Worm (Caenorhabditis elegans) whole organism, early embryonic: ENCODE results near the gene srab-23.

ENCODE experiments used
- aly-1 ChIP-seq: sonication (generic microtip); optimal IDR thresholded peaks from 2 replicates; lab custom pipeline; 2016; ENCODE audit warnings: missing genetic modification characterization, missing compliant biosample characterization
- ama-1 ChIP-seq: fragments of 150-350 bp; optimal IDR thresholded peaks from 2 replicates; lab custom pipeline; 2014
- ets-7 ChIP-seq: sonication (generic microtip); optimal IDR thresholded peaks from 2 replicates; lab custom pipeline; 2016; ENCODE audit warnings: missing genotype, missing genetic modification characterization, missing compliant biosample characterization
- hmbx-1 ChIP-seq: sonication (generic microtip); optimal IDR thresholded peaks from 2 replicates; lab custom pipeline; 2016; ENCODE audit warnings: mild to moderate bottlenecking, missing genetic modification characterization, missing compliant biosample characterization
- pes-1 ChIP-seq: fragments of 200-800 bp; sonication (Bioruptor generic); IDR thresholded peaks from 2 replicates; pipeline ENCODE4 v1.3.6; 2022; ENCODE audit warnings: missing genetic modification reagents, missing genetic modification characterization, missing compliant biosample characterization
- tbx-11 ChIP-seq: fragments of 200-800 bp; sonication (Bioruptor generic); IDR thresholded peaks from 2 replicates; pipeline ENCODE4 v1.3.6; 2022; ENCODE audit warnings: missing genetic modification characterization, missing compliant biosample characterization
- tbx-37 ChIP-seq: fragments of 200-800 bp; sonication (Bioruptor generic); conservative IDR thresholded peaks from 2 replicates; pipeline ENCODE4 v1.3.6; 2022; ENCODE audit warnings: missing genetic modification reagents, missing genetic modification characterization, missing compliant biosample characterization

ce11 chrV:2022374-2022773 is 13.1 kb downstream of the srab-23 start, which contains the start of gene F59A7.5:
- no peak for TF ChIP-seq ama-1
- TF ChIP-seq hmbx-1 (tag; lab: Kevin White, UChicago): no peak
- TF ChIP-seq tbx-11 (GFP tag; lab: Robert Waterston, UW): no peak
- TF ChIP-seq tbx-37: no peak
- no peak for TF ChIP-seq aly-1 (tag; lab: Kevin White, UChicago)
- TF ChIP-seq pes-1 (GFP tag; lab: Robert Waterston, UW): no peak
- TF ChIP-seq ets-7 (tag; lab: Kevin White, UChicago): no peak
